Fruit fly (Drosophila melanogaster): ENCODE measurements around the gene CG2260.

The CG2260 gene

DNA sequence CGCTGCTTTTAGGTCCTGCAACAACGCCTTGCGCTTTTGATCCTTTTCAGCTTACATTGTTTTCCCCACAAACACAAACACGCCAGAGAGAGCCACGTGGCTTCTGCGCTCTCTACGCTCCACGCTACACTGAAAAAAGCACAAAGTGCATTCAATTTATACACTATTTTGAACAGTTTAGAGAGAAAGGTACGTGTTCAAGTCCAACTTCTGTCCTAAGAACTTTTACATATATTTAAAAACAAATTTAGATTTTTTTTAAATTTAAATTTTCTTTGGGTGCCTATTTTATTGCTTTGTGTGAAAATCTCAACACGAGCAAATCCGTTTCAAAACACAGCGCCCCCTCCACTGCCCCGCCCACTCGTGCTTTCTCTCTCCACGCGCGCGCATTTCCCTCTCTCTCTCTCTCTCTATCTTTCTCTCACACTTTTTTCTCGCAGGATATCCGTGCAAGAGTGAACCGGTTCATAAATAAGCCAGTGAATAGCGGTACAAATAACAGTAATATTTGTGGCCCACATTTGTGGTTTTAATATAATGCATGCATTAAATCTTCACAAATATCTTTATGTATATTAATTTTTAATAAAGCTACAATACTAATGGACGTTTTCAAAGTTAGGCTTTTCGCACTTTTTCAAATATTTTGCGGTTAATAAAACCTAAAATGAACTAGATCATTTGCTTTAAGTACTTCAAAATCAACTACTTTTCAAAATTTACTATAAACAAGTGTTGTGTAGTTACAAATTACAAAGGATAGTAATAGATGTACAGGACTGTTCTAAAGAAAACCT, 20.7 kb downstream of the CG2260 start (continued):
- TF ChIP-seq TFAM (GFP tag; optimal IDR thresholded peaks at IDR 0.05) (no peak), psq (GFP tag; optimal IDR thresholded peaks at IDR 0.05) (peak; percentile 46), hth (optimal IDR thresholded peaks at IDR 0.05) (no peak), hbn (GFP tag; IDR thresholded peaks at IDR 0.05; ENCODE audit: partially characterized antibody) (no peak), zfh1 (GFP tag; IDR thresholded peaks at IDR 0.05) (peak; percentile 85), E2f2 (GFP tag; IDR thresholded peaks at IDR 0.05) (peak; percentile 72), CG3995 (GFP tag; optimal IDR thresholded peaks at IDR 0.05) (no peak), Tbp (GFP tag; optimal IDR thresholded peaks at IDR 0.05) (no peak), CG8924 (tag; optimal IDR thresholded peaks at IDR 0.05) (peak; percentile 85), CG10267 (tag; optimal IDR thresholded peaks at IDR 0.05) (peak; percentile 74), Nf-YA (GFP tag; IDR thresholded peaks at IDR 0.05) (peak; percentile 71), CG11696 (GFP tag; IDR thresholded peaks at IDR 0.05) (peak; percentile 85), Neu2 (GFP tag; optimal IDR thresholded peaks at IDR 0.05; ENCODE audit: borderline replicate concordance) (no peak), CG2199 (GFP tag; IDR thresholded peaks at IDR 0.05) (peak; percentile 90), ssp (GFP tag; IDR thresholded peaks at IDR 0.05) (peak; percentile 58), lilli (GFP tag; optimal IDR thresholded peaks at IDR 0.05) (peak; percentile 79), CG2129 (GFP tag; IDR thresholded peaks at IDR 0.05; ENCODE audit: partially characterized antibody) (no peak), tgo (GFP tag; IDR thresholded peaks at IDR 0.05) (peak; percentile 86), bab2 (GFP tag; optimal IDR thresholded peaks at IDR 0.05) (peak; percentile 58), luna (GFP tag; optimal IDR thresholded peaks at IDR 0.05) (no peak), pan (optimal IDR thresholded peaks at IDR 0.05) (no peak), pan (GFP tag; optimal IDR thresholded peaks at IDR 0.05 in 1 of 2, IDR thresholded peaks at IDR 0.05 in 1 of 2) (peak in 1 of 2 experiments; percentile 88), PHDP (tag; optimal IDR thresholded peaks at IDR 0.05) (peak; percentile 85), CG10543 (GFP tag; optimal IDR thresholded peaks at IDR 0.05) (peak; percentile 52), z (GFP tag; IDR thresholded peaks at IDR 0.05) (no peak), Atf3 (GFP tag; optimal IDR thresholded peaks at IDR 0.05) (no peak), gem (tag; optimal IDR thresholded peaks at IDR 0.05) (peak; percentile 89), CG1792 (GFP tag; optimal IDR thresholded peaks at IDR 0.05) (peak; percentile 48), CG9797 (GFP tag; optimal IDR thresholded peaks at IDR 0.05) (no peak), bsh (GFP tag; optimal IDR thresholded peaks at IDR 0.05) (peak; percentile 62 to 90), CG11093 (GFP tag; IDR thresholded peaks at IDR 0.05) (peak; percentile 58; the same call in 2 of the 3 replicates), scrt (GFP tag; optimal IDR thresholded peaks at IDR 0.05) (peak; percentile 86), emc (GFP tag; optimal IDR thresholded peaks at IDR 0.05) (no peak), exex (tag; optimal IDR thresholded peaks at IDR 0.05) (peak; percentile 48), CG3847 (GFP tag; IDR thresholded peaks at IDR 0.05) (peak; percentile 81), pnt (GFP tag; optimal IDR thresholded peaks at IDR 0.05) (peak; percentile 51), D19B (GFP tag; optimal IDR thresholded peaks at IDR 0.05) (peak; percentile 45), mld (GFP tag; IDR thresholded peaks at IDR 0.05; ENCODE audit: partially characterized antibody) (no peak), pb (GFP tag; optimal IDR thresholded peaks at IDR 0.05) (peak; percentile 17), nerfin-2 (GFP tag; IDR thresholded peaks at IDR 0.05; ENCODE audit: partially characterized antibody) (no peak), CG10979 (tag; optimal IDR thresholded peaks at IDR 0.05) (peak; percentile 85), grau (tag; optimal IDR thresholded peaks at IDR 0.05) (peak; percentile 83), Fer2 (tag; optimal IDR thresholded peaks at IDR 0.05) (no peak), CG33557 (GFP tag; optimal IDR thresholded peaks at IDR 0.05) (no peak), CG18764 (GFP tag; optimal IDR thresholded peaks at IDR 0.05) (peak; percentile 34), Dref (GFP tag; IDR thresholded peaks at IDR 0.05) (no peak), CG6272 (GFP tag; IDR thresholded peaks at IDR 0.05) (peak; percentile 85), Hr51 (GFP tag; optimal IDR thresholded peaks at IDR 0.05) (peak; percentile 49 to 87), hb (GFP tag; IDR thresholded peaks at IDR 0.05; ENCODE audit: partially characterized antibody) (no peak)

Data from whole organism, embryonic.